Fruit fly (Drosophila melanogaster): ENCODE data around the gene Arfip.

- TF ChIP-seq CG8478 (optimal IDR thresholded peaks at IDR 0.05) (no peak), usp (GFP tag; optimal IDR thresholded peaks at IDR 0.05) (no peak), Dll (optimal IDR thresholded peaks at IDR 0.05) (no peak), EcR (GFP tag; optimal IDR thresholded peaks at IDR 0.05) (no peak), psq (optimal IDR thresholded peaks at IDR 0.05) (no peak)
Observed at dm6 chr3R:11236041-11236440, 1.2 kb upstream of the Arfip start, which contains the start of gene CG31441.

Data from whole organism.